Worm (Caenorhabditis elegans) whole organism, L3 larva: ENCODE data around the gene prx-5.

Experiments
- R02D3.7 ChIP-seq: fragments of 150-350 bp; optimal IDR thresholded peaks from 2 replicates; lab custom pipeline; 2014; ENCODE audit warnings: missing biosample characterization, missing genetic modification characterization
- ama-1 ChIP-seq: fragments of 150-350 bp; optimal IDR thresholded peaks from 2 replicates; lab custom pipeline; 2018
- daf-12 ChIP-seq: fragments of 150-350 bp; optimal IDR thresholded peaks from 2 replicates; lab custom pipeline; 2014; ENCODE audit warnings: missing biosample characterization, missing genetic modification reagents, missing genetic modification characterization
- elt-1 ChIP-seq: fragments of 150-350 bp; optimal IDR thresholded peaks from 2 replicates; lab custom pipeline; 2014; ENCODE audit warnings: missing biosample characterization, missing genetic modification characterization
- eor-1 ChIP-seq, 2 experiments: fragments of 150-350 bp; optimal IDR thresholded peaks; 2 replicates each; lab custom pipeline; 2014 to 2018; ENCODE audit warnings: missing biosample characterization in 2 of 2, missing genetic modification characterization in 2 of 2
- fos-1 ChIP-seq: fragments of 150-350 bp; optimal IDR thresholded peaks from 2 replicates; lab custom pipeline; 2014; ENCODE audit warnings: missing biosample characterization, missing genetic modification characterization
- nhr-28 ChIP-seq: fragments of 150-350 bp; optimal IDR thresholded peaks from 2 replicates; lab custom pipeline; 2014; ENCODE audit warnings: missing biosample characterization, missing genetic modification characterization
- nhr-77 ChIP-seq: fragments of 150-350 bp; optimal IDR thresholded peaks from 2 replicates; lab custom pipeline; 2014; ENCODE audit warnings: missing biosample characterization, missing genetic modification characterization
- pqm-1 ChIP-seq: fragments of 150-350 bp; optimal IDR thresholded peaks from 2 replicates; lab custom pipeline; 2017; ENCODE audit warnings: missing biosample characterization, missing genetic modification characterization, inconsistent platforms
- snpc-4 ChIP-seq: fragments of 150-350 bp; optimal IDR thresholded peaks from 2 replicates; lab custom pipeline; 2014; ENCODE audit warnings: missing biosample characterization, missing genetic modification characterization
- tbx-2 ChIP-seq: sonication (generic microtip); optimal IDR thresholded peaks from 2 replicates; lab custom pipeline; 2016; ENCODE audit warnings: mild to moderate bottlenecking, missing genetic modification characterization, missing compliant biosample characterization
- unc-39 ChIP-seq: sonication (generic microtip); optimal IDR thresholded peaks from 4 replicates; lab custom pipeline; 2017; ENCODE audit warnings: missing biosample characterization, missing genetic modification characterization
- unc-62 ChIP-seq: fragments of 150-350 bp; sonication (generic microtip); optimal IDR thresholded peaks from 4 replicates; lab custom pipeline; 2014; ENCODE audit warnings: missing biosample characterization, missing genetic modification reagents, missing genetic modification characterization

DNA sequence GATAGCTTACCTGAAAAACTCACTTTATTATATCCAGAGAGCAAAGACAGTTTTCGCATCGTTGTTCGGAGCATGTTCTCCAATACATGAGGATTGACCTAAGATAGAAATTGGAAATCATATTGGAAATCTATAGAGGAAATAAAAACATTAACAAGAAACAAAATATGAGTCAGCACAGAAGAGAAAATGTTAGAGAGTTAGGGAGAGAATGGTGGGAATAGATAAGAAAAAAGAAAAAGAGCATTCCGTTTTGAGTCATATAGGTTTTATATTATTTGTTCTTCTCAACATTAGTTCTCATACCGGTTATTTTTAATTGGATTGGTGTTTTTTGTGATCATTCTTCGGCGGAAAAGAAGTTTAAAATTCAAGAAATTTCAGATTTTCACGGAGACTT is 19.8 kb upstream of the prx-5 start, which contains the start of gene hgap-2:
- TF ChIP-seq unc-62 (GFP tag; lab: Kevin White, UChicago) = no peak
- peak; percentile 19 for TF ChIP-seq pqm-1
- no peak for TF ChIP-seq nhr-28 (tag; lab: Kevin White, UChicago)
- no peak for TF ChIP-seq R02D3.7
- TF ChIP-seq elt-1 (tag; lab: Kevin White, UChicago) = no peak
- TF ChIP-seq daf-12 (tag; lab: Kevin White, UChicago) = no peak
- TF ChIP-seq fos-1 (tag; lab: Kevin White, UChicago) = no peak
- TF ChIP-seq unc-39 (tag; lab: Kevin White, UChicago) = no peak
- TF ChIP-seq nhr-77 = no peak
- TF ChIP-seq snpc-4 (tag; lab: Kevin White, UChicago) = no peak
- TF ChIP-seq ama-1 (lab: Kevin White, UChicago) = no peak
- no peak for TF ChIP-seq tbx-2 (tag; lab: Kevin White, UChicago)
- TF ChIP-seq eor-1 (tag; optimal IDR thresholded peaks at IDR 0.05; lab: Kevin White, UChicago) = no peak
